Worm (Caenorhabditis elegans): Measurements from ENCODE around the gene C25A8.5.

DNA sequence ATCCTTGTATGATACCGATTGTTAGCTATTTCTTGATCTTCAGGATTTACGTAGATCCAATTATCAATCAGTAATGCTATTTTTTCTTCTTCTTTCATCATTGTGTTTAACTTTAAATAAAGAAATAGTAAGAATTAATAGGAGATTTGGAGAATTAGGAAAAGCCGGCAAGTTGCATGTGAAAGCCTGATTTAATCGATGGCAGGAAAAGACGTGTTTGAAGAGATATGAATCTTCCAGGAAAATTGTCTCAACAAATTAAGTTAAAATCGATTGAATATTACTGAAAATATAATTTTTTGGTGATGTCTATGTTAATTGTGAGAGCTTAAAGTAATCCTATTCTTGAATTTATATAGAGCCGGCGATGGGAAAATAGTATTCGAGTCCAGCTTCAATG is 28.1 kb upstream of the C25A8.5 start, which contains the start of gene ZK381.62:
- TF ChIP-seq him-1 (tag; optimal IDR thresholded peaks at IDR 0.05): no peak
- TF ChIP-seq dao-5 (tag; optimal IDR thresholded peaks at IDR 0.05): no peak
- TF ChIP-seq W03F9.2 (tag; optimal IDR thresholded peaks at IDR 0.05): no peak
